Fruit fly (Drosophila melanogaster) whole organism, embryonic: Measurements from ENCODE around the gene dysc.
A peak's percentile ranks its signal among the peaks of the same experiment; 100 is the strongest.

ENCODE experiments used
- Blimp-1 ChIP-seq: fragments of 200-800 bp; sonication (Bioruptor generic); optimal IDR thresholded peaks from 3 replicates; lab custom pipeline; 2018; ENCODE audit warnings: missing biosample characterization, missing genetic modification characterization, mild to moderate bottlenecking, moderate library complexity, missing genetic modification reagents
- C15 ChIP-seq: fragments of 200-800 bp; sonication (Bioruptor generic); IDR thresholded peaks from 3 replicates; pipeline ENCODE4 v1.3.6; 2022; ENCODE audit warnings: missing biosample characterization, missing genetic modification characterization
- CG1024 ChIP-seq: fragments of 200-800 bp; sonication (Bioruptor generic); IDR thresholded peaks from 2 replicates; pipeline ENCODE4 v1.3.6; 2022; ENCODE audit warnings: missing biosample characterization, missing genetic modification characterization
- CG10267 ChIP-seq: fragments of 200-800 bp; sonication (Bioruptor generic); optimal IDR thresholded peaks from 2 replicates; lab custom pipeline; 2018; ENCODE audit warnings: missing biosample characterization, mild to moderate bottlenecking, missing genetic modification characterization, moderate library complexity
- CG10321 ChIP-seq: fragments of 200-800 bp; sonication (Bioruptor generic); IDR thresholded peaks from 2 replicates; pipeline ENCODE4 v1.3.6; 2022; ENCODE audit warnings: missing biosample characterization, missing genetic modification characterization
- CG10654 ChIP-seq: fragments of 200-800 bp; sonication (Bioruptor generic); optimal IDR thresholded peaks from 2 replicates; lab custom pipeline; 2016; ENCODE audit warnings: missing biosample characterization, missing genetic modification characterization
- CG11504 ChIP-seq: fragments of 200-800 bp; sonication (Bioruptor generic); optimal IDR thresholded peaks from 3 replicates; lab custom pipeline; 2019; ENCODE audit warnings: missing biosample characterization, mild to moderate bottlenecking, missing genetic modification characterization, moderate library complexity
- CG11695 ChIP-seq: fragments of 200-800 bp; sonication (Bioruptor generic); IDR thresholded peaks from 3 replicates; pipeline ENCODE4 v1.3.6; 2022; ENCODE audit warnings: missing biosample characterization, missing genetic modification characterization
- CG12769 ChIP-seq: fragments of 200-800 bp; sonication (Bioruptor generic); optimal IDR thresholded peaks from 2 replicates; lab custom pipeline; 2019; ENCODE audit warnings: missing biosample characterization, mild to moderate bottlenecking, missing genetic modification characterization, moderate library complexity
- CG13296 ChIP-seq: fragments of 200-800 bp; sonication (Bioruptor generic); optimal IDR thresholded peaks from 3 replicates; lab custom pipeline; 2018; ENCODE audit warnings: missing biosample characterization, mild to moderate bottlenecking, missing genetic modification characterization
- CG13775 ChIP-seq: fragments of 200-800 bp; sonication (Bioruptor generic); optimal IDR thresholded peaks from 3 replicates; lab custom pipeline; 2017; ENCODE audit warnings: missing biosample characterization, mild to moderate bottlenecking, missing genetic modification characterization
- CG13894 ChIP-seq: fragments of 200-800 bp; sonication (Bioruptor generic); optimal IDR thresholded peaks from 3 replicates; lab custom pipeline; 2018; ENCODE audit warnings: missing biosample characterization, mild to moderate bottlenecking, missing genetic modification characterization, moderate library complexity
- CG15269 ChIP-seq: fragments of 200-800 bp; sonication (Bioruptor generic); optimal IDR thresholded peaks from 2 replicates; lab custom pipeline; 2018; ENCODE audit warnings: missing biosample characterization, mild to moderate bottlenecking, missing genetic modification characterization, moderate library complexity
- CG15479 ChIP-seq: fragments of 200-800 bp; sonication (Bioruptor generic); optimal IDR thresholded peaks from 3 replicates; lab custom pipeline; 2019; ENCODE audit warnings: missing biosample characterization, mild to moderate bottlenecking, missing genetic modification characterization, moderate library complexity
- CG16813 ChIP-seq: fragments of 200-800 bp; sonication (Bioruptor generic); IDR thresholded peaks from 3 replicates; pipeline ENCODE4 v1.3.6; 2022; ENCODE audit warnings: missing biosample characterization, missing genetic modification characterization; ENCODE audit not compliant: partially characterized antibody
- CG17328 ChIP-seq: fragments of 200-800 bp; sonication (Bioruptor generic); IDR thresholded peaks from 2 replicates; pipeline ENCODE4 v1.3.6; 2022; ENCODE audit warnings: missing biosample characterization, missing genetic modification characterization
- CG17612 ChIP-seq: fragments of 200-800 bp; sonication (Bioruptor generic); IDR thresholded peaks from 2 replicates; pipeline ENCODE4 v1.3.6; 2022; ENCODE audit warnings: missing biosample characterization, missing genetic modification characterization
- CG18476 ChIP-seq: fragments of 200-800 bp; sonication (Bioruptor generic); optimal IDR thresholded peaks from 2 replicates; lab custom pipeline; 2016; ENCODE audit warnings: missing biosample characterization, mild to moderate bottlenecking, missing genetic modification characterization
- CG18619 ChIP-seq: fragments of 200-800 bp; sonication (Bioruptor generic); optimal IDR thresholded peaks from 3 replicates; lab custom pipeline; 2017; ENCODE audit warnings: missing biosample characterization, mild to moderate bottlenecking, missing genetic modification characterization
- CG2120 ChIP-seq: fragments of 200-800 bp; sonication (Bioruptor generic); optimal IDR thresholded peaks from 3 replicates; lab custom pipeline; 2016; ENCODE audit warnings: missing biosample characterization, missing genetic modification characterization
- CG32532 ChIP-seq: fragments of 200-800 bp; sonication (Bioruptor generic); IDR thresholded peaks from 2 replicates; pipeline ENCODE4 v1.3.6; 2022; ENCODE audit warnings: missing biosample characterization, missing genetic modification characterization
- CG32767 ChIP-seq: fragments of 200-800 bp; sonication (Bioruptor generic); IDR thresholded peaks from 2 replicates; pipeline ENCODE4 v1.3.6; 2022; ENCODE audit warnings: missing biosample characterization, missing genetic modification characterization
- CG32772 ChIP-seq: fragments of 200-800 bp; sonication (Bioruptor generic); IDR thresholded peaks from 2 replicates; pipeline ENCODE4 v1.3.6; 2022; ENCODE audit warnings: missing biosample characterization, missing genetic modification characterization
- CG3726 ChIP-seq: fragments of 200-800 bp; sonication (Bioruptor generic); IDR thresholded peaks from 3 replicates; pipeline ENCODE4, ENCODE4 v1.3.6; 2022; ENCODE audit warnings: missing biosample characterization, missing genetic modification characterization
- CG3838 ChIP-seq: fragments of 200-800 bp; sonication (Bioruptor generic); optimal IDR thresholded peaks from 3 replicates; lab custom pipeline; 2016; ENCODE audit warnings: missing biosample characterization, missing genetic modification characterization
- CG4424 ChIP-seq: fragments of 200-800 bp; sonication (Bioruptor generic); optimal IDR thresholded peaks from 3 replicates; lab custom pipeline; 2016; ENCODE audit warnings: missing biosample characterization, missing genetic modification characterization
- CG5953 ChIP-seq: fragments of 200-800 bp; sonication (Bioruptor generic); IDR thresholded peaks from 2 replicates; pipeline ENCODE4 v1.3.6; 2022; ENCODE audit warnings: missing biosample characterization, missing genetic modification characterization
- CG6791 ChIP-seq: fragments of 200-800 bp; sonication (Bioruptor generic); IDR thresholded peaks from 3 replicates; pipeline ENCODE4 v1.3.6; 2022; ENCODE audit warnings: missing biosample characterization, missing genetic modification characterization; ENCODE audit not compliant: partially characterized antibody
- CG9817 ChIP-seq: fragments of 200-800 bp; sonication (Bioruptor generic); optimal IDR thresholded peaks from 2 replicates; lab custom pipeline; 2018; ENCODE audit warnings: missing biosample characterization, mild to moderate bottlenecking, missing genetic modification characterization, moderate library complexity
- Camta ChIP-seq: fragments of 200-800 bp; sonication (Bioruptor generic); optimal IDR thresholded peaks from 2 replicates; lab custom pipeline; 2016; ENCODE audit warnings: missing biosample characterization, missing genetic modification characterization
- D19A ChIP-seq: fragments of 200-800 bp; optimal IDR thresholded peaks from 3 replicates; lab custom pipeline; 2019; ENCODE audit warnings: missing biosample characterization, mild to moderate bottlenecking, missing genetic modification characterization, moderate library complexity
- Dek ChIP-seq: fragments of 200-800 bp; sonication (Bioruptor generic); optimal IDR thresholded peaks from 3 replicates; lab custom pipeline; 2019; ENCODE audit warnings: missing biosample characterization, mild to moderate bottlenecking, missing genetic modification characterization, moderate library complexity
- HmgZ ChIP-seq: fragments of 200-800 bp; sonication (Bioruptor generic); optimal IDR thresholded peaks from 2 replicates; lab custom pipeline; 2018; ENCODE audit warnings: missing biosample characterization, mild to moderate bottlenecking, missing genetic modification characterization
- NC2β ChIP-seq: fragments of 200-800 bp; sonication (Bioruptor generic); optimal IDR thresholded peaks from 2 replicates; lab custom pipeline; 2016; ENCODE audit warnings: missing biosample characterization, missing genetic modification characterization
- Nf-YB ChIP-seq: fragments of 200-800 bp; sonication (Bioruptor generic); optimal IDR thresholded peaks from 3 replicates; lab custom pipeline; 2019; ENCODE audit warnings: missing biosample characterization, mild to moderate bottlenecking, missing genetic modification characterization, moderate library complexity
- Six4 ChIP-seq: fragments of 200-800 bp; sonication (Bioruptor generic); optimal IDR thresholded peaks from 2 replicates; lab custom pipeline; 2016; ENCODE audit warnings: missing biosample characterization, missing genetic modification characterization
- Usf ChIP-seq: fragments of 200-800 bp; sonication (Bioruptor generic); optimal IDR thresholded peaks from 2 replicates; lab custom pipeline; 2017; ENCODE audit warnings: missing genotype, missing biosample characterization, missing genetic modification characterization
- Vsx1 ChIP-seq: fragments of 200-800 bp; sonication (Bioruptor generic); optimal IDR thresholded peaks from 2 replicates; lab custom pipeline; 2017; ENCODE audit warnings: missing biosample characterization, mild to moderate bottlenecking, missing genetic modification characterization, missing genetic modification reagents
- YL-1 ChIP-seq: fragments of 200-800 bp; sonication (Bioruptor generic); optimal IDR thresholded peaks from 3 replicates; lab custom pipeline; 2017; ENCODE audit warnings: missing biosample characterization, mild to moderate bottlenecking, missing genetic modification characterization
- ara ChIP-seq: fragments of 200-800 bp; sonication (Bioruptor generic); IDR thresholded peaks from 2 replicates; pipeline ENCODE4 v1.3.6; 2022; ENCODE audit warnings: missing biosample characterization, missing genetic modification characterization
- chm ChIP-seq: fragments of 200-800 bp; sonication (Bioruptor generic); IDR thresholded peaks from 2 replicates; pipeline ENCODE4 v1.3.6; 2022; ENCODE audit warnings: missing biosample characterization, missing genetic modification characterization
- disco-r ChIP-seq: fragments of 200-800 bp; sonication (Bioruptor generic); optimal IDR thresholded peaks from 2 replicates; lab custom pipeline; 2016; ENCODE audit warnings: missing biosample characterization, missing genetic modification characterization
- gfzf ChIP-seq: fragments of 200-800 bp; sonication (Bioruptor generic); optimal IDR thresholded peaks from 2 replicates; lab custom pipeline; 2016; ENCODE audit warnings: missing biosample characterization, mild to moderate bottlenecking, missing genetic modification characterization, moderate library complexity
- grau ChIP-seq: fragments of 200-800 bp; optimal IDR thresholded peaks from 3 replicates; lab custom pipeline; 2019; ENCODE audit warnings: missing biosample characterization, mild to moderate bottlenecking, missing genetic modification characterization, moderate library complexity
- gt ChIP-seq: fragments of 200-800 bp; sonication (Bioruptor generic); IDR thresholded peaks from 2 replicates; pipeline ENCODE4 v1.3.6; 2022; ENCODE audit warnings: missing biosample characterization, missing genetic modification characterization
- nerfin-1 ChIP-seq: fragments of 200-800 bp; sonication (Bioruptor generic); optimal IDR thresholded peaks from 3 replicates; lab custom pipeline; 2019; ENCODE audit warnings: missing biosample characterization, mild to moderate bottlenecking, missing genetic modification characterization, moderate library complexity
- otp ChIP-seq: fragments of 200-800 bp; sonication (Bioruptor generic); IDR thresholded peaks from 3 replicates; pipeline ENCODE4, ENCODE4 v1.3.6; 2022; ENCODE audit warnings: missing biosample characterization, missing genetic modification characterization
- pho ChIP-seq: fragments of 200-800 bp; sonication (Bioruptor generic); optimal IDR thresholded peaks from 2 replicates; lab custom pipeline; 2016; ENCODE audit warnings: missing biosample characterization, missing genetic modification characterization
- psq ChIP-seq: fragments of 200-800 bp; sonication (Bioruptor generic); optimal IDR thresholded peaks from 2 replicates; lab custom pipeline; 2017; ENCODE audit warnings: missing biosample characterization, missing genetic modification characterization
- slbo ChIP-seq: fragments of 200-800 bp; sonication (Bioruptor generic); IDR thresholded peaks from 2 replicates; pipeline ENCODE4 v1.3.6; 2022; ENCODE audit warnings: missing biosample characterization, missing genetic modification characterization
- sob ChIP-seq: fragments of 200-800 bp; sonication (Bioruptor generic); IDR thresholded peaks from 2 replicates; pipeline ENCODE4 v1.3.6; 2022; ENCODE audit warnings: missing biosample characterization, missing genetic modification characterization

Gene dysc

dm6 chr3L:13917589-13918198, 14.7 kb upstream of the dysc start:
- no peak for TF ChIP-seq gt (GFP tag; lab: Robert Waterston, UW)
- no peak for TF ChIP-seq CG13296
- no peak for TF ChIP-seq sob (GFP tag; lab: Robert Waterston, UW)
- TF ChIP-seq CG1024, result no peak
- TF ChIP-seq CG18619 (GFP tag; lab: Kevin White, UChicago), result no peak
- TF ChIP-seq CG15479 (GFP tag; lab: Kevin White, UChicago), result no peak
- no peak for TF ChIP-seq NC2β (GFP tag; lab: Kevin White, UChicago)
- TF ChIP-seq grau, result no peak
- no peak for TF ChIP-seq CG10321 (GFP tag; lab: Robert Waterston, UW)
- TF ChIP-seq CG4424, result peak; percentile 32
- TF ChIP-seq Dek, result peak; percentile 11
- TF ChIP-seq CG2120 (GFP tag; lab: Kevin White, UChicago), result no peak
- TF ChIP-seq CG6791, result no peak
- no peak for TF ChIP-seq Usf (GFP tag; lab: Kevin White, UChicago)
- no peak for TF ChIP-seq Six4
- no peak for TF ChIP-seq CG13894 (tag; lab: Kevin White, UChicago)
- TF ChIP-seq CG17612 (GFP tag; lab: Robert Waterston, UW), result no peak
- TF ChIP-seq CG32772 (GFP tag; lab: Robert Waterston, UW), result no peak
- peak; percentile 23 for TF ChIP-seq CG10267 (tag; lab: Kevin White, UChicago)
- no peak for TF ChIP-seq CG9817 (tag; lab: Kevin White, UChicago)
- TF ChIP-seq nerfin-1 (tag; lab: Kevin White, UChicago), result peak; percentile 22
- no peak for TF ChIP-seq YL-1 (GFP tag; lab: Kevin White, UChicago)
- peak; percentile 77 for TF ChIP-seq CG11504 (tag; lab: Kevin White, UChicago)
- TF ChIP-seq HmgZ (tag; lab: Kevin White, UChicago), result no peak
- TF ChIP-seq CG11695 (GFP tag; lab: Robert Waterston, UW), result 0 out of 3 replicates have a peak, but pooled peaks have one; percentile 8
- no peak for TF ChIP-seq CG32767 (GFP tag; lab: Robert Waterston, UW)
- TF ChIP-seq CG5953 (GFP tag; lab: Robert Waterston, UW), result no peak
- TF ChIP-seq CG18476 (GFP tag; lab: Kevin White, UChicago), result peak; percentile 1
- peak; percentile 60 for TF ChIP-seq Blimp-1 (GFP tag; lab: Kevin White, UChicago)
- TF ChIP-seq CG15269 (tag; lab: Kevin White, UChicago), result peak; percentile 16
- no peak for TF ChIP-seq Camta
- no peak for TF ChIP-seq Vsx1 (GFP tag; lab: Kevin White, UChicago)
- no peak for TF ChIP-seq CG16813 (GFP tag; lab: Robert Waterston, UW)
- no peak for TF ChIP-seq chm
- TF ChIP-seq slbo, result no peak
- no peak for TF ChIP-seq psq
- TF ChIP-seq CG13775 (GFP tag; lab: Kevin White, UChicago), result no peak
- TF ChIP-seq Nf-YB, result no peak
- TF ChIP-seq gfzf, result no peak
- no peak for TF ChIP-seq disco-r (GFP tag; lab: Kevin White, UChicago)
- no peak for TF ChIP-seq CG3838 (GFP tag; lab: Kevin White, UChicago)
- TF ChIP-seq CG10654 (GFP tag; lab: Kevin White, UChicago), result peak; percentile 2
- TF ChIP-seq CG12769 (tag; lab: Kevin White, UChicago), result peak; percentile 4
- no peak for TF ChIP-seq pho
- TF ChIP-seq D19A (tag; lab: Kevin White, UChicago), result no peak
- TF ChIP-seq otp (GFP tag; lab: Robert Waterston, UW), result no peak
- TF ChIP-seq CG3726, result no peak
- TF ChIP-seq C15, result no peak
- TF ChIP-seq CG17328 (GFP tag; lab: Robert Waterston, UW), result 0 out of 2 replicates have a peak, but pooled peaks have one; percentile 28
- no peak for TF ChIP-seq CG32532 (GFP tag; lab: Robert Waterston, UW)
- TF ChIP-seq ara, result no peak
